Fruit fly (Drosophila melanogaster): ENCODE results near the gene CatB.

CatB gene

dm6 chr2L:8734998-8735397, 29.6 kb downstream of the CatB start:
- TF ChIP-seq noc (tag; optimal IDR thresholded peaks at IDR 0.05), result no peak

DNA sequence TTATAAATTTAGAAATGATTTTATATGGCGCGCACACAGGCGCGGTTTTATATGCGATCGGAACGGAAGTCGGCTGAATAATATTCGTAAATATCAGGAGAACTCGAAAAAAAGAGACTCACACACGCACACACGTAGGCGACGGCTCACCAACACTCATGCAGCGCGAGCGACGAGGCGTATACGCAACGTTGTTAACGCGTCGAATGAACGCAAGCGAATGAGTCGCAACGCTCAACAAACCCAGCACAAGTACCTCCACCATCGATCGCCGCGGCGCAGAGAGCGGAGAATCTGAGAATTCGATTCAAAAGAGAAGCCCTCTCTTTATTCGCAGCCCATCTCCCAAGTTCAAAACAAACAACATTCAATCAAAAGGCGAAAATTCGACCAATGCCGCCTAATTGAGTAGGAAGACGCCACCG, 30.2 kb downstream of the CatB start:
- TF ChIP-seq noc (tag; optimal IDR thresholded peaks at IDR 0.05), result peak; percentile 76

- TF ChIP-seq noc (tag; optimal IDR thresholded peaks at IDR 0.05), result no peak
Measured at dm6 chr2L:8736383-8736782, 31.0 kb downstream of the CatB start.

- peak; percentile 89 for TF ChIP-seq noc (tag; optimal IDR thresholded peaks at IDR 0.05)
Measured at dm6 chr2L:8738253-8738665, 32.9 kb downstream of the CatB start.

- peak; percentile 18 for TF ChIP-seq noc (tag; optimal IDR thresholded peaks at IDR 0.05)
Measured at dm6 chr2L:8739984-8740756, 34.8 kb downstream of the CatB start, which contains the start of gene raw. TSS of gene raw (minus strand) at chr2L:8740660.

dm6 chr2L:8740757-8741278, 35.4 kb downstream of the CatB start:
- TF ChIP-seq noc (tag; optimal IDR thresholded peaks at IDR 0.05), result no peak

DNA sequence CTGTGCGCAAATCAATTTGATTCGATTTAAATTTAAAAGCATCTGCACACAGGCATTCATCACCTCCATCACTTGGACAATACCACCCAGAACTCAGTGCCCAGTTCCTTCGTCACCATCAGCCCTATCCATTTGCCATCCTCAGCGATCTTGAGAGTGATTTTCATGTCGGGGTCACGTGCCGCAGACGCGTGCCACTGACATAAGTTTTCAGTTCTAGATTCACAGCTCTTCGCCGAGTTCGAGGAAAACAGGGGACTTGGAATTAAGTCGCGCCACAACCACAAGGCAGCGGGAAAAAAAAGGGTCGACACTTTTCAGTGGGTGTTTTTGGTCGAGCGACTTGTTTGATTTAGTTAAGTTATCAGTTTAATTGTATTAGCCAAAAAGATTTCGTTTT, 37.7 kb downstream of the CatB start:
- TF ChIP-seq noc (tag; optimal IDR thresholded peaks at IDR 0.05), result no peak

DNA sequence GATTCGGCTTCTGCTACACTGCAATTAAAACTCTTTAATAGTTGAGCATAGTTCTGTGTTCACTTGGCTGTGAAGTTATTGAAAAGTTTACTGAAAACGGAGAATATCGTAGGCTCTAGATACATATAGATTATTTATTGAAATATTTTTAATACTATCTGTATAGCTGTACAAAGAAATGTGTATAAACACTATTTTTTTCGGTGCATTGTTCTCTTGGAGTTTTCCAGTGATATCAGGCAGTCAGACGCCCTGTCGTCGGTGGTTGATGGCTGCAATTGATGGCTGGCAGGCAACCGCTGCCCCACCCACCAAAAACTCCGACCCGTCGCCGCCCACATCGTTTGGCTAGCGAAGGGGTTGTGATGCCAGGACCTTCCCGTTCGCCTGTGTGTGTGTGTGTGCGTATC, 41.0 kb downstream of the CatB start:
- no peak for TF ChIP-seq noc (tag; optimal IDR thresholded peaks at IDR 0.05)

- no peak for TF ChIP-seq noc (tag; optimal IDR thresholded peaks at IDR 0.05)
Measured at dm6 chr2L:8747480-8747879, 42.1 kb downstream of the CatB start.

DNA sequence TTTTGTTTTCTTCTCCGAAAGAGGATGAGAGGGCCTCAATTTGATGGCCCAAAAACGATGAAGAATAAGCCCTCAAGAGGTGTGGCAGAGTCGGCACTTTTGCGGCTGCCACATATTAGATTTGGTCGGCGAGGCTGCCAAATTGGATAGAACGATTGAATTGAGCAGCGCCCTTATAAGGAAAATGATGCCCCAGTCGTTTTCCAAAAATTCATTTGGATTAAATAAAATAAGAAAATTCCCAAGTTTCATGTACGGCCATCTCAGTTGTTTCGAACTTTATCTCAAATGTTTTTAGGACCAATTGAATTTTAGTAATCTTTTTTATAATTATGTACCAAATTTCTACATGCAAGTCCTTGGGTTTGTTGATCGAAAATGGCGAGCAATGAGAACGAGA, 46.6 kb downstream of the CatB start, which contains the start of the genes CG45307 and CG12438:
Gene CG45307, minus strand, starts transcription at position 101 of the 400 bp plus-strand sequence.
Gene CG12438, plus strand, starts transcription at position 264 of the 400 bp plus-strand sequence.
- TF ChIP-seq noc (tag; optimal IDR thresholded peaks at IDR 0.05), result no peak

All from whole organism, larva.